Worm (Caenorhabditis elegans) whole organism, L4/young adult: Measurements from ENCODE around the gene his-31.

ENCODE experiments used
- W03F9.2 ChIP-seq: fragments of 150-350 bp; optimal IDR thresholded peaks from 2 replicates; lab custom pipeline; 2014; ENCODE audit warnings: missing biosample characterization, missing genetic modification characterization
- dao-5 ChIP-seq: sonication (generic microtip); optimal IDR thresholded peaks from 2 replicates; lab custom pipeline; 2016; ENCODE audit warnings: missing genotype, missing genetic modification characterization, moderate library complexity, missing compliant biosample characterization
- him-1 ChIP-seq: sonication (generic microtip); optimal IDR thresholded peaks from 2 replicates; lab custom pipeline; 2016; ENCODE audit warnings: missing genotype, missing genetic modification reagents, missing genetic modification characterization, missing compliant biosample characterization

DNA sequence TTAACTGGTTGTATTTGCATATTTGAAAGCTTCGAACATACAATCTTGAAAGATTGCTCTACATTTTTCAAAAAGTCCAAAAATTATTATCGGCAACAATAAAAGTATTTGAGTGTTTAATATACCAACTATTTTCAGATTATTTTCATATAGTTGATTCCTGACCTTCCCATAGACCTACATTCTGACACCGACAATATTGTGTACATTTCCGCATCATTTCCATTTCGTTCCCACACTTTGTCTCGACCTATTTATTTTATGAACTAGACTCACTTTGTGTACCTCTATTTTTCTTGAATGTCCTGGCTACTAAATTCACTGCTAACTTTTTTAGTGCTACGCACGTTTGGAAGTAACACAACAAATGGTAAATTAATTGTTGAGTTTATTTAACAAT, 8.6 kb upstream of the his-31 start, which contains the start of gene lgc-5:
- no peak for TF ChIP-seq him-1 (tag; lab: Kevin White, UChicago)
- no peak for TF ChIP-seq W03F9.2
- TF ChIP-seq dao-5 (tag; lab: Kevin White, UChicago) = no peak
